Fruit fly (Drosophila melanogaster) whole organism, wandering third instar larva: ENCODE measurements around the gene sbr.
A peak's percentile ranks its signal among the peaks of the same experiment; 100 is the strongest.

Source experiments
- Abd-B ChIP-seq: fragments of >200 bp; optimal IDR thresholded peaks from 2 replicates; lab custom pipeline; 2017; ENCODE audit warnings: missing biosample characterization, missing genetic modification characterization
- CG32264 ChIP-seq: fragments of 200-800 bp; sonication (Bioruptor generic); optimal IDR thresholded peaks from 2 replicates; lab custom pipeline; 2016; ENCODE audit warnings: missing biosample characterization, missing genetic modification characterization
- CG9705 ChIP-seq: fragments of 200-800 bp; sonication (Bioruptor generic); optimal IDR thresholded peaks from 2 replicates; lab custom pipeline; 2018; ENCODE audit warnings: missing biosample characterization, mild to moderate bottlenecking, missing genetic modification characterization
- Dif ChIP-seq: fragments of 200-275, 200-300 bp; sonication (Bioruptor generic); optimal IDR thresholded peaks from 2 replicates; lab custom pipeline; 2018; ENCODE audit warnings: missing biosample characterization, missing genetic modification characterization; ENCODE audit not compliant: partially characterized antibody
- GATAd ChIP-seq: sonication (Bioruptor generic); optimal IDR thresholded peaks from 2 replicates; lab custom pipeline; 2016; ENCODE audit warnings: missing biosample characterization, missing genetic modification characterization
- Hnf4 ChIP-seq: fragments of 200-800 bp; sonication (Bioruptor generic); optimal IDR thresholded peaks from 2 replicates; lab custom pipeline; 2016; ENCODE audit warnings: missing biosample characterization, mild to moderate bottlenecking, missing genetic modification characterization
- Hr78 ChIP-seq: fragments of >200 bp; optimal IDR thresholded peaks from 2 replicates; lab custom pipeline; 2017; ENCODE audit warnings: missing biosample characterization, missing genetic modification characterization
- Hr83 ChIP-seq: fragments of 200-300 bp; sonication (Bioruptor generic); optimal IDR thresholded peaks from 2 replicates; lab custom pipeline; 2016; ENCODE audit warnings: missing biosample characterization, mild to moderate bottlenecking, missing genetic modification characterization, moderate library complexity; ENCODE audit not compliant: poor library complexity, severe bottlenecking
- Jra ChIP-seq: sonication (Bioruptor generic); optimal IDR thresholded peaks from 2 replicates; lab custom pipeline; 2016; ENCODE audit warnings: missing biosample characterization, missing genetic modification characterization
- Mio ChIP-seq: sonication (Bioruptor generic); optimal IDR thresholded peaks from 2 replicates; lab custom pipeline; 2016; ENCODE audit warnings: missing biosample characterization, missing genetic modification characterization
- Myc ChIP-seq: fragments of >200 bp; optimal IDR thresholded peaks from 2 replicates; lab custom pipeline; 2017
- N ChIP-seq: fragments of >200 bp; optimal IDR thresholded peaks from 2 replicates; lab custom pipeline; 2018; ENCODE audit warnings: missing biosample characterization, missing external identifiers, missing genetic modification characterization
- Rel ChIP-seq, 2 experiments: fragments of 200-800 bp; sonication (Bioruptor generic) in 1 of 2; optimal IDR thresholded peaks; 2 replicates in 1 of 2; 3 replicates in 1 of 2; lab custom pipeline; 2016 to 2019; ENCODE audit warnings: mild to moderate bottlenecking in 2 of 2, missing biosample characterization in 2 of 2, missing genetic modification characterization in 2 of 2, moderate library complexity in 1 of 2
- Sp1 ChIP-seq: fragments of 200-800 bp; sonication (Bioruptor generic); optimal IDR thresholded peaks from 3 replicates; lab custom pipeline; 2019; ENCODE audit warnings: missing biosample characterization, mild to moderate bottlenecking, missing genetic modification characterization, moderate library complexity
- Vsx2 ChIP-seq: fragments of 200-300, 225-300 bp; sonication (Bioruptor generic); optimal IDR thresholded peaks from 2 replicates; lab custom pipeline; 2018; ENCODE audit warnings: missing biosample characterization, missing genetic modification characterization; ENCODE audit not compliant: partially characterized antibody
- br ChIP-seq: fragments of 200-800 bp; sonication (Bioruptor generic); optimal IDR thresholded peaks from 2 replicates; lab custom pipeline; 2016; ENCODE audit warnings: missing biosample characterization, missing genetic modification characterization
- dl ChIP-seq, 2 experiments: fragments of 175-275, 200-275 bp in 1 of 2; fragments of 200-275 bp in 1 of 2; sonication (Bioruptor generic); optimal IDR thresholded peaks; lab custom pipeline; 2018; ENCODE audit warnings: mild to moderate bottlenecking in 2 of 2, missing biosample characterization in 2 of 2, missing genetic modification characterization in 2 of 2, moderate library complexity in 2 of 2; ENCODE audit not compliant: partially characterized antibody in 2 of 2, insufficient read depth in 1 of 2
- dmrt93B ChIP-seq: fragments of 200-800 bp; sonication (Bioruptor generic); optimal IDR thresholded peaks from 2 replicates; lab custom pipeline; 2018; ENCODE audit warnings: missing biosample characterization, mild to moderate bottlenecking, missing genetic modification characterization
- dsf ChIP-seq: sonication (Bioruptor generic); optimal IDR thresholded peaks from 2 replicates; lab custom pipeline; 2016; ENCODE audit warnings: missing biosample characterization, missing genetic modification characterization, borderline replicate concordance
- ey ChIP-seq: fragments of 200-800 bp; sonication (Bioruptor generic); optimal IDR thresholded peaks from 2 replicates; lab custom pipeline; 2016; ENCODE audit warnings: missing biosample characterization, missing genetic modification characterization
- fru ChIP-seq: fragments of 200-800 bp; sonication (Bioruptor generic); optimal IDR thresholded peaks from 3 replicates; lab custom pipeline; 2016; ENCODE audit warnings: missing biosample characterization, mild to moderate bottlenecking, missing genetic modification characterization
- h ChIP-seq: fragments of 200-800 bp; sonication (Bioruptor generic); optimal IDR thresholded peaks from 3 replicates; lab custom pipeline; 2016; ENCODE audit warnings: missing biosample characterization, mild to moderate bottlenecking, missing genetic modification characterization
- jim ChIP-seq: fragments of 175-275, 200-325 bp; sonication (Bioruptor generic); optimal IDR thresholded peaks from 2 replicates; lab custom pipeline; 2016; ENCODE audit warnings: missing biosample characterization, mild to moderate bottlenecking, missing genetic modification characterization
- lola ChIP-seq: fragments of >200 bp; optimal IDR thresholded peaks from 2 replicates; lab custom pipeline; 2017; ENCODE audit warnings: missing biosample characterization, missing genetic modification characterization
- pan ChIP-seq: fragments of >200 bp; optimal IDR thresholded peaks from 2 replicates; lab custom pipeline; 2017
- psq ChIP-seq: fragments of 200-800 bp; sonication (Bioruptor generic); optimal IDR thresholded peaks from 3 replicates; lab custom pipeline; 2017; ENCODE audit warnings: missing biosample characterization, mild to moderate bottlenecking, missing genetic modification characterization, moderate library complexity
- rgr ChIP-seq: fragments of 200-800 bp; sonication (Bioruptor generic); optimal IDR thresholded peaks from 3 replicates; lab custom pipeline; 2016; ENCODE audit warnings: missing biosample characterization, mild to moderate bottlenecking, missing genetic modification characterization
- sage ChIP-seq: fragments of 200-800 bp; sonication (Bioruptor generic); optimal IDR thresholded peaks from 2 replicates; lab custom pipeline; 2016; ENCODE audit warnings: missing biosample characterization, mild to moderate bottlenecking, missing genetic modification characterization
- sv ChIP-seq: fragments of 200-800 bp; sonication (Bioruptor generic); optimal IDR thresholded peaks from 3 replicates; lab custom pipeline; 2016; ENCODE audit warnings: missing biosample characterization, missing genetic modification characterization
- tai ChIP-seq: sonication (Bioruptor generic); optimal IDR thresholded peaks from 2 replicates; lab custom pipeline; 2016; ENCODE audit warnings: missing biosample characterization, missing genetic modification characterization
- usp ChIP-seq: fragments of >200 bp; optimal IDR thresholded peaks from 2 replicates; lab custom pipeline; 2017; ENCODE audit warnings: missing biosample characterization, missing genetic modification characterization
- woc ChIP-seq: sonication (Bioruptor generic); optimal IDR thresholded peaks from 2 replicates; lab custom pipeline; 2016; ENCODE audit warnings: missing biosample characterization, mild to moderate bottlenecking, missing genetic modification characterization

sbr gene

DNA sequence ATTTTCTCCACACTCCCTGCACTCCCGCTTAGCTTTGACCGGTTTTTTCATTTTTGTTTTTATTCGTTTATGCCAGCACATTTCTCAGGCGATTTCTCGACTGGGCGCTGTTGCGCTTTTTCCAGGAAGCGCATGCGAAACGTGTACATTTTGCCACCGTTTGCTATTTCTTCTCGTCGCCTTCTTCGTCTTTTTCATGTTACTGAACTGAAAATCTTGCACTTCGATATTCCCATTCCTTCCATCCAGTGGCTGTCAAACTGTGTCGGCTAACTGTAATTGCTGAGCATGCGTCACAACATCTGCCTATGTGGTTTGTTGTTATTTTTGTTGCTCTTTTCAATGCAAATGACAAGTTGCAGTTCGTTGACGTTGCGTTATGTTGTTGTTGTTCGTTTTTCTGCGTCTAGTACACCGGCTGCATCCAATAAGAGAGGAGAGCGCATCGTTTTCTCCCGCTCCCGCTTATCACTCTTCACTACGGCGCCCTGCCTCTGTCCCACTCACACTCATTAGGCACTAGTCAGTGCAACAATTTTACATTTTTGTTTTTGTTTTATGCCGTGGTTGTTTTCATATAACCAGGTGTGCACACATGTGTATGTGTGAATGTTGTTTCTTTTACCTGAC is 45.0 kb downstream of the sbr start:
- TF ChIP-seq sv (GFP tag; lab: Kevin White, UChicago): no peak
- TF ChIP-seq dl (GFP tag; optimal IDR thresholded peaks at IDR 0.05; lab: Kevin White, UChicago; ENCODE audit: insufficient read depth in 1 of 2, partially characterized antibody in 2 of 2): no peak
- no peak for TF ChIP-seq GATAd (GFP tag; lab: Kevin White, UChicago)
- TF ChIP-seq Abd-B (GFP tag; lab: Kevin White, UChicago): no peak
- no peak for TF ChIP-seq fru (GFP tag; lab: Kevin White, UChicago)
- no peak for TF ChIP-seq psq (GFP tag; lab: Kevin White, UChicago)
- no peak for TF ChIP-seq Hnf4 (GFP tag; lab: Kevin White, UChicago)
- no peak for TF ChIP-seq h (GFP tag; lab: Kevin White, UChicago)
- no peak for TF ChIP-seq Mio (GFP tag; lab: Kevin White, UChicago)
- no peak for TF ChIP-seq Sp1
- TF ChIP-seq dsf: no peak
- no peak for TF ChIP-seq pan (lab: Kevin White, UChicago)
- no peak for TF ChIP-seq br
- no peak for TF ChIP-seq ey (GFP tag; lab: Kevin White, UChicago)

DNA sequence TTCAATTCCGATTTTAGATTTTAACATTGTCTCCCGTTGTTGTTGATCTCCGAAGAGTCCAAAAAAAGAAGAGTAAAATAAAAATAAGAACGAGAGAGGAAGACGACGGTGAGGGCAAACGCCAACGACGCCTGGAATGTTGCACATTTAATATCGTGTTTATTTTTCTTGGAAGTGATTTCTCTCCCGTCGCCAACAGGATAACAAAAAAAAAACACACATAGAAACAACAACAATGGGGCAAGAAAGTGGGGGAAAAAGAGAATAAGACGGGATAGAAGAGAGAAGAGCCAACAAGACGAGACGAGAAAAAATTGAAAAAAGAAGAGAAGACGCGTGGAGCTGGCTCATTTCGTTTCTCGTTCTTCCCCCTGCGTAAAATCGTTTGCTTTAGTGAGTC is 45.9 kb downstream of the sbr start:
- TF ChIP-seq psq (GFP tag; lab: Kevin White, UChicago): peak; percentile 73
- TF ChIP-seq N (GFP tag; lab: Kevin White, UChicago): no peak
- TF ChIP-seq br: no peak
- no peak for TF ChIP-seq Rel (GFP tag; optimal IDR thresholded peaks at IDR 0.05; lab: Kevin White, UChicago)
- peak; percentile 33 for TF ChIP-seq Rel (tag; optimal IDR thresholded peaks at IDR 0.05; lab: Kevin White, UChicago)
- TF ChIP-seq Abd-B (GFP tag; lab: Kevin White, UChicago): no peak
- peak; percentile 0 for TF ChIP-seq Dif (GFP tag; lab: Kevin White, UChicago)

DNA sequence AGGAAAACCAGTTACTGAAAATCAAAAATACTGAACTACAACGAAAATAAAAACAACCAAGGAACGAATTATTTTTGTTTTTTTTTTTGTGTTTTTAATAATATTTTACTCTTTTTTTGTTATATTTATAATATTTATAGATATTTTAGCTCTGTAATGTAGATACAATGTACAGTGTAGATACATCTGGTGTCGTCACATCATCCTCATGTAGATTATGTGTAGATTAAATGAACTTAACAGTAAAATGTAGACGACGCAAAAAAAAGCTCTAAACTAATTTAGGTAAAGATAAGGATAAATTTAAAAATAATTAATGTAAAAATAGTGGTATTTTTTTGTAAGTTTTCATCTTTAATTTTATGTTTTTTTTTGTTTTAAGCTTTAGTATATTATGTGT is 57.6 kb downstream of the sbr start:
- TF ChIP-seq tai (GFP tag; lab: Kevin White, UChicago) (no peak), rgr (GFP tag; lab: Kevin White, UChicago) (no peak), lola (GFP tag; lab: Kevin White, UChicago) (no peak), Hnf4 (GFP tag; lab: Kevin White, UChicago) (no peak), CG9705 (GFP tag; lab: Kevin White, UChicago) (no peak), CG32264 (no peak), usp (no peak), sage (GFP tag; lab: Kevin White, UChicago) (no peak), Sp1 (no peak), psq (GFP tag; lab: Kevin White, UChicago) (no peak), br (no peak), Hr78 (GFP tag; lab: Kevin White, UChicago) (no peak)

DNA sequence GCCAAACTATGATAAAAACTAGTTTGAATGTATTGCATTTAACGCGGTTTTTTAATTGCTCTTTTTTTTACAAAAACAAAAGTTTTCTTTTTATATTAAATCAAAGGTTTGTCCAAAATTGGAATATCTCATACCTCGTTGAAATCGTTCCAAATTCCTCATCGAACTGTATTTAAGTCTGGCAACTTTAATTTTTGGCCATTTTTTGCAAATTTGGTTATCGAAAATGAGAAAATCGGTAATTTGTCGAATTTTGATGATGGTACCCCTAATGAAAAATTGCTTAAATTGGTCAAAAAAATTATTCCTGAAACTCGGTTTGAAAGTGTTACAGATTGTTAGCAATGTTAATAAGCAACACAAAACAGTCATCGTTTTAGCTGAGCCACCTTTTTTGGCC is 59.5 kb downstream of the sbr start:
- TF ChIP-seq Abd-B (GFP tag; lab: Kevin White, UChicago) (no peak), Vsx2 (GFP tag; lab: Kevin White, UChicago) (no peak), GATAd (GFP tag; lab: Kevin White, UChicago) (no peak), jim (GFP tag; lab: Kevin White, UChicago) (no peak), usp (no peak), ey (GFP tag; lab: Kevin White, UChicago) (no peak), Hnf4 (GFP tag; lab: Kevin White, UChicago) (no peak), Jra (no peak), Hr78 (GFP tag; lab: Kevin White, UChicago) (no peak), lola (GFP tag; lab: Kevin White, UChicago) (no peak), Mio (GFP tag; lab: Kevin White, UChicago) (no peak), dmrt93B (GFP tag; lab: Kevin White, UChicago) (no peak), Myc (no peak), Hr83 (no peak), woc (GFP tag; lab: Kevin White, UChicago) (no peak), rgr (GFP tag; lab: Kevin White, UChicago) (no peak), Rel (GFP tag; optimal IDR thresholded peaks at IDR 0.05; lab: Kevin White, UChicago) (no peak), Rel (tag; optimal IDR thresholded peaks at IDR 0.05; lab: Kevin White, UChicago) (no peak), sv (GFP tag; lab: Kevin White, UChicago) (no peak)
